Worm (Caenorhabditis elegans): ENCODE data around the gene F58H1.2.

F58H1.2 gene

DNA sequence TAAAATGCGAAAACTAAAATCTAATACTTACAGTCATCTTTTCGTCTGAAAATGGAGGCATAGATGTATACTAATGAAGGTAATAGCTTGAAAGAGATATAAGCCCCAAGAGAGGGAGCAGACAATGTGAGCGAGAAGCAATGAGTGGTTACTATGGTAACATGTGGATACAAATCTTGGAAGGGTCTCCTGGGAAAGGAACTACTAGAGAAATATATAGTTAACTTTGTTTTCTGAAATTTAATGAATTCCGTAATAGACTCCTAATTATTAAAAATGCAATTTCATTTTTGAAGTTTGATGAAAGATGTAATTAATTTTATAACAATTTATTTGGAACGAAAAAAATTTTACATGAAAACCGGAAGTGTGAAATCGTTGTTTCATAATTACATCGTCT is 1.6 kb upstream of the F58H1.2 start, which contains the start of gene osm-6:
Gene osm-6, minus strand, starts transcription at position 101 of the 400 bp plus-strand sequence.
- no peak for TF ChIP-seq nhr-28 (tag; optimal IDR thresholded peaks at IDR 0.05)
- TF ChIP-seq lin-15B (tag; optimal IDR thresholded peaks at IDR 0.05) = no peak
- no peak for TF ChIP-seq elt-2 (tag; optimal IDR thresholded peaks at IDR 0.05)
- no peak for TF ChIP-seq lsy-12 (tag; optimal IDR thresholded peaks at IDR 0.05)
- no peak for TF ChIP-seq unc-39 (tag; optimal IDR thresholded peaks at IDR 0.05)
- no peak for TF ChIP-seq tbx-2 (tag; optimal IDR thresholded peaks at IDR 0.05)
- TF ChIP-seq nfya-1 (tag; optimal IDR thresholded peaks at IDR 0.05; ENCODE audit: insufficient read depth) = no peak
- TF ChIP-seq egl-5 (tag; optimal IDR thresholded peaks at IDR 0.05) = no peak
- TF ChIP-seq nhr-77 (tag; optimal IDR thresholded peaks at IDR 0.05) = no peak
- no peak for TF ChIP-seq fkh-2 (tag; optimal IDR thresholded peaks at IDR 0.05)
- no peak for TF ChIP-seq pqm-1 (tag; optimal IDR thresholded peaks at IDR 0.05)
- no peak for TF ChIP-seq jun-1 (tag; optimal IDR thresholded peaks at IDR 0.05)
- TF ChIP-seq R02D3.7 (tag; optimal IDR thresholded peaks at IDR 0.05) = no peak
- no peak for TF ChIP-seq nhr-237 (tag; optimal IDR thresholded peaks at IDR 0.05)
- TF ChIP-seq fkh-10 (GFP tag; optimal IDR thresholded peaks at IDR 0.05) = no peak
- no peak for TF ChIP-seq zag-1 (tag; optimal IDR thresholded peaks at IDR 0.05)

DNA sequence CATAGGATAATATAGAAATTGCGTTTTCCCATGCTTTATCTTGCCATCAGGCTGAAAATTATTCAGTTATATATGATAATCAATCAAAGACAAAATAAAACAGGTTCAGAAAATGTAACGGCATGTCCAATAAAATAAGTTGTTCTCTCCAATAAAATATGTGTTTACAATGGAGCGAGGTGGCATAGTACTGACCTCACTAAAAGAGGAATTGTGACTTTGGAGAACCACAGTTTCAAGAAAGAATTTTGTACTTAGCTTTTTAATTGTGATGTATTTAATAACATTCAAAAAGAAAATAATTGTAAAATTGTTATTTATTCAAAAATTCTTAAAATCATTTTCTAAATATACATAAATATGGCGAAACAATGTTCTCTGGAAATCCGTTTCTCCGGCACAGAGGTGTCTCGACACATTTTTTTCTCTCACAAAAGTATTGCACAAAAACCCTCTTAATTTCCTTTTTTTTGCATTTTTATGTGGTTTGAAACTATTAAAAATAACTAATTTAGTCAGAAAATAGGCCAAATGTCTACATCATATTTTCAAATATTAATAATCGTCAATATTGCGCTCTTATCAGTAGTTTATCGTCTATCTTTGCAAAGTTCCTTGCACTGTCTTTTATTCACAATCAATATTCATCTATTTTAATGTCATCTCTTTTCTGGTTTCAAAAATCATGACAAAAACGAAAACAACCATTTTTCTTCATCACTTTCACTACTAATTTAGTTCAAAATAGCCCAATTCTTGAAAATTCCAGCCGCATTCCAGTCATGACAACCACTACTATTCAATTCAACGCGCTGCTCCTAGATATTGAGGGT is 4.5 kb downstream of the F58H1.2 start, which contains the start of the genes aman-2 and F58H1.3:
Gene aman-2, minus strand, starts transcription at position 51 of the 833 bp plus-strand sequence.
Gene F58H1.3, plus strand, starts transcription at position 783 of the 833 bp plus-strand sequence.
- peak; percentile 57 for TF ChIP-seq nfya-1 (tag; optimal IDR thresholded peaks at IDR 0.05; ENCODE audit: insufficient read depth)
- TF ChIP-seq hmg-11 (tag; optimal IDR thresholded peaks at IDR 0.05) = peak; percentile 36
- no peak for TF ChIP-seq ZK546.5 (tag; optimal IDR thresholded peaks at IDR 0.05)
- no peak for TF ChIP-seq elt-1 (tag; optimal IDR thresholded peaks at IDR 0.05)
- TF ChIP-seq pha-4 (tag; optimal IDR thresholded peaks at IDR 0.05) = peak; percentile 71
- peak; percentile 21 for TF ChIP-seq elt-2 (tag; optimal IDR thresholded peaks at IDR 0.05)
- peak; percentile 55 for TF ChIP-seq lin-15B (tag; optimal IDR thresholded peaks at IDR 0.05)

DNA sequence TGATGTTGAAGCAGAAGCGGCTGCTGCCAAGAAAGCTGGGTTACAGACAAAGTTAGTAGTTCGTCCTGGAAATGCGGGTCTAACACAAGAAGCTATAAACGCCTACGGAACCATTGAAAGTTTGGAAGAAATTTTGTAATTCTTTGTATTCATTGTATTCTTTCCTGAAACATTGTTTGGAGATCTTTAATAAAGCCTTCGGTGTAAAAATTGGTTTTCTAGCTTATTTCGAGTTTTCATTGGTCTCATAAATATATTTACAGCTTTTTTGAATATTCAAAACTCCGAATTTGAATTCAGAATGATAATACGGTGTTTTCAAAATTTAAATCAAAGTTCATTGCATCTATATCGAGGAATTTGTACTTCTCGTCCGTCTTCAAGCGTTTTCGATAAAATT is 6.0 kb downstream of the F58H1.2 start, which contains the start of gene F58H1.8:
Gene F58H1.8, plus strand, starts transcription at position 301 of the 400 bp plus-strand sequence.
- TF ChIP-seq fkh-2 (tag; optimal IDR thresholded peaks at IDR 0.05) = no peak
- no peak for TF ChIP-seq ceh-28 (tag; optimal IDR thresholded peaks at IDR 0.05)
- TF ChIP-seq unc-39 (tag; optimal IDR thresholded peaks at IDR 0.05) = no peak
- TF ChIP-seq pqm-1 (tag; optimal IDR thresholded peaks at IDR 0.05) = no peak
- TF ChIP-seq nhr-11 (tag; optimal IDR thresholded peaks at IDR 0.05) = no peak
- TF ChIP-seq ZK546.5 (tag; optimal IDR thresholded peaks at IDR 0.05) = no peak
- TF ChIP-seq elt-1 (tag; optimal IDR thresholded peaks at IDR 0.05) = no peak
- TF ChIP-seq snpc-4 (tag; optimal IDR thresholded peaks at IDR 0.05) = no peak
- TF ChIP-seq nhr-28 (tag; optimal IDR thresholded peaks at IDR 0.05) = no peak
- no peak for TF ChIP-seq lin-39 (tag; optimal IDR thresholded peaks at IDR 0.05)
- no peak for TF ChIP-seq fos-1 (tag; optimal IDR thresholded peaks at IDR 0.05)
- TF ChIP-seq nhr-25 (tag; optimal IDR thresholded peaks at IDR 0.05) = no peak
- no peak for TF ChIP-seq ceh-82 (tag; optimal IDR thresholded peaks at IDR 0.05)
- TF ChIP-seq nhr-67 (tag; optimal IDR thresholded peaks at IDR 0.05) = no peak
- no peak for TF ChIP-seq nhr-76 (tag; optimal IDR thresholded peaks at IDR 0.05)
- TF ChIP-seq egl-27 (tag; optimal IDR thresholded peaks at IDR 0.05) = no peak
- TF ChIP-seq mml-1 (tag; optimal IDR thresholded peaks at IDR 0.05) = no peak
- no peak for TF ChIP-seq ceh-16 (tag; optimal IDR thresholded peaks at IDR 0.05)

ce11 chrV:11937710-11938109 is 8.8 kb downstream of the F58H1.2 start, which contains the start of gene gpla-1:
Gene gpla-1, minus strand, starts transcription at chrV:11937810.
- TF ChIP-seq elt-2 (tag; optimal IDR thresholded peaks at IDR 0.05) = no peak
- TF ChIP-seq ceh-82 (tag; optimal IDR thresholded peaks at IDR 0.05) = no peak
- TF ChIP-seq lin-15B (tag; optimal IDR thresholded peaks at IDR 0.05) = no peak
- no peak for TF ChIP-seq snpc-4 (tag; optimal IDR thresholded peaks at IDR 0.05)
- TF ChIP-seq fos-1 (tag; optimal IDR thresholded peaks at IDR 0.05) = no peak
- no peak for TF ChIP-seq pqm-1 (tag; optimal IDR thresholded peaks at IDR 0.05)
- TF ChIP-seq zag-1 (tag; optimal IDR thresholded peaks at IDR 0.05) = no peak
- TF ChIP-seq elt-1 (tag; optimal IDR thresholded peaks at IDR 0.05) = no peak
- TF ChIP-seq R02D3.7 (tag; optimal IDR thresholded peaks at IDR 0.05) = no peak
- TF ChIP-seq hmg-11 (tag; optimal IDR thresholded peaks at IDR 0.05) = no peak

DNA sequence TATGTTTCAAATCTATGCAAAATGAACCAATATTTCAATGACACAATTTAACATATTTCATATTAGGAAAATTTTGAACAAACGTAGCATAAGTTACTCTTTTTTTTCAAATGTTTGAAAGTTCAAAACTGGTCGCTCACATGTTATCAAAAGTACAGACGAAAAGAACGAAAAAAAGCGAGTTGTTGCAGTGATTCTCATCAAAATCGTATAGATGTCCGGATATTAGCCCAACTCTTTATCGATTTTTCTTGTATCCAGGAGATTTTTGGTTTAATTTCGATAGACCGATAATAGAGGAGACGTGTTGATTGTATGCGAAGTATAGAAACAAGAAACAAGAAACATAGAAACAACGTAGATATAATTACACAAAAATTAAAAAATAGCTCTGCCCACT is 11.4 kb downstream of the F58H1.2 start:
- TF ChIP-seq daf-12 (tag; optimal IDR thresholded peaks at IDR 0.05) (no peak), snpc-4 (tag; optimal IDR thresholded peaks at IDR 0.05) (no peak), fos-1 (tag; optimal IDR thresholded peaks at IDR 0.05) (no peak), nhr-11 (tag; optimal IDR thresholded peaks at IDR 0.05) (no peak), ceh-9 (tag; optimal IDR thresholded peaks at IDR 0.05) (no peak)

All from whole organism, L3 larva.